Fruit fly (Drosophila melanogaster): ENCODE measurements around the gene CG5515.

DNA sequence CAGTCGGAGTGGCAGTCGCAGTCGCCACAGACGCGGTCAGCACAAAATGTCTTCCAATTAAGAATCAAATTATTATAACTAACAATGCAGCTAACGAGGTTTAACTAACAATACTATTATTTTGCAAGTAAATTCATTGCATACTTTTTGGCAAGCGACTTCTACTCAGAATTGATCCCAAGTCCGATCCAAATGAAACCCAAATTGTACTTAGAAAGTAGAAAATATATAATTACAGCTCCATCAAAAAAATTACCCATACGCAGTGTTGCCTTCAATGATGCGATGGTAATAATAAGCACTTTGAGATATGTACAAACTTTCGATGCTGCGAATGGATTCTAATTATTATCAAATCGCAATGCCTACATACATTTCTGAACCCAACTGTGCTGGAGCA is 44.9 kb downstream of the CG5515 start:
- TF ChIP-seq CG9139 (GFP tag; optimal IDR thresholded peaks at IDR 0.05) (peak; percentile 29), esn (GFP tag; optimal IDR thresholded peaks at IDR 0.05) (peak; percentile 59), CG4318 (GFP tag; optimal IDR thresholded peaks at IDR 0.05) (peak; percentile 53), CG16779 (tag; optimal IDR thresholded peaks at IDR 0.05) (no peak), CG3032 (tag; optimal IDR thresholded peaks at IDR 0.05) (peak; percentile 69), Hr39 (GFP tag; optimal IDR thresholded peaks at IDR 0.05) (peak; percentile 41), Smox (GFP tag; optimal IDR thresholded peaks at IDR 0.05) (peak; percentile 34), CG32006 (GFP tag; optimal IDR thresholded peaks at IDR 0.05) (peak; percentile 75), Blimp-1 (GFP tag; optimal IDR thresholded peaks at IDR 0.05) (no peak), salr (GFP tag; optimal IDR thresholded peaks at IDR 0.05) (peak in 1 of 2 experiments; percentile 75)
